Worm (Caenorhabditis elegans) whole organism, midembryonic: ENCODE data around the gene T13F3.8.

Experiments
- T22C8.4 ChIP-seq: fragments of 200-800 bp; sonication (Bioruptor generic); IDR thresholded peaks from 2 replicates; pipeline ENCODE4 v1.3.6; 2022; ENCODE audit warnings: missing genetic modification characterization, missing compliant biosample characterization
- cog-1 ChIP-seq: sonication (generic microtip); optimal IDR thresholded peaks from 2 replicates; lab custom pipeline; 2016; ENCODE audit warnings: missing genetic modification characterization, missing compliant biosample characterization
- flt-1 ChIP-seq: fragments of 200-800 bp; sonication (Bioruptor generic); IDR thresholded peaks from 2 replicates; pipeline ENCODE4 v1.3.6; 2022; ENCODE audit warnings: missing genetic modification characterization, missing compliant biosample characterization
- klf-2 ChIP-seq: fragments of 200-800 bp; sonication (Bioruptor generic); conservative IDR thresholded peaks from 2 replicates; pipeline ENCODE4 v1.3.6; 2022; ENCODE audit warnings: missing genetic modification reagents, missing genetic modification characterization, missing compliant biosample characterization
- med-1 ChIP-seq: sonication (generic microtip); optimal IDR thresholded peaks from 2 replicates; lab custom pipeline; 2017; ENCODE audit warnings: missing genetic modification characterization, mild to moderate bottlenecking, missing compliant biosample characterization, antibody characterized with exemption, missing genetic modification reagents; ENCODE audit not compliant: insufficient read depth
- ref-1 ChIP-seq: fragments of 200-800 bp; sonication (Bioruptor generic); conservative IDR thresholded peaks from 2 replicates; pipeline ENCODE4 v1.3.6; 2022; ENCODE audit warnings: missing genetic modification reagents, missing genetic modification characterization, missing compliant biosample characterization
- tab-1 ChIP-seq: fragments of 200-800 bp; sonication (Bioruptor generic); IDR thresholded peaks from 2 replicates; pipeline ENCODE4 v1.3.6; 2022; ENCODE audit warnings: missing genetic modification characterization, missing compliant biosample characterization
- ztf-23 ChIP-seq: fragments of 200-800 bp; sonication (Bioruptor generic); IDR thresholded peaks from 2 replicates; pipeline ENCODE4 v1.3.6; 2022; ENCODE audit warnings: missing genetic modification reagents, missing genetic modification characterization, missing compliant biosample characterization
- ztf-29 ChIP-seq: fragments of 200-800 bp; sonication (Bioruptor generic); IDR thresholded peaks from 2 replicates; pipeline ENCODE4 v1.3.6; 2022; ENCODE audit warnings: missing genetic modification reagents, missing genetic modification characterization, missing compliant biosample characterization

- TF ChIP-seq tab-1 (no peak), klf-2 (GFP tag; lab: Robert Waterston, UW) (no peak), flt-1 (GFP tag; lab: Robert Waterston, UW) (no peak), ztf-23 (GFP tag; lab: Robert Waterston, UW) (no peak), ztf-29 (GFP tag; lab: Robert Waterston, UW) (no peak), ref-1 (GFP tag; lab: Robert Waterston, UW) (no peak), cog-1 (tag; lab: Kevin White, UChicago) (no peak), med-1 (GFP tag; lab: Kevin White, UChicago) (no peak), T22C8.4 (GFP tag; lab: Robert Waterston, UW) (no peak)
Observed at ce11 chrV:16229439-16229838, 40.2 kb upstream of the T13F3.8 start.
